Worm (Caenorhabditis elegans): ENCODE measurements around the gene lurp-1.

lurp-1 gene

ce11 chrII:10870698-10871097 lies 10.0 kb upstream of the lurp-1 start:
- TF ChIP-seq ceh-82 (tag; optimal IDR thresholded peaks at IDR 0.05) (no peak), ceh-90 (tag; optimal IDR thresholded peaks at IDR 0.05) (no peak), fos-1 (tag; optimal IDR thresholded peaks at IDR 0.05) (no peak), ets-5 (GFP tag; IDR thresholded peaks at IDR 0.05) (no peak), nhr-76 (tag; optimal IDR thresholded peaks at IDR 0.05) (no peak), nhr-12 (tag; optimal IDR thresholded peaks at IDR 0.05) (no peak), mef-2 (tag; optimal IDR thresholded peaks at IDR 0.05) (no peak), C16A3.4 (tag; optimal IDR thresholded peaks at IDR 0.05) (no peak), fkh-4 (tag; optimal IDR thresholded peaks at IDR 0.05; ENCODE audit: borderline replicate concordance) (no peak), lin-15B (tag; optimal IDR thresholded peaks at IDR 0.05) (no peak), mep-1 (tag; optimal IDR thresholded peaks at IDR 0.05) (no peak), lin-14 (GFP tag; optimal IDR thresholded peaks at IDR 0.05) (no peak), ztf-11 (tag; optimal IDR thresholded peaks at IDR 0.05) (no peak), egl-13 (tag; optimal IDR thresholded peaks at IDR 0.05) (no peak)

- TF ChIP-seq pag-3 (tag; optimal IDR thresholded peaks at IDR 0.05; ENCODE audit: borderline replicate concordance, insufficient read depth) (no peak), zip-4 (GFP tag; optimal IDR thresholded peaks at IDR 0.05) (peak; percentile 53), ceh-8 (GFP tag; optimal IDR thresholded peaks at IDR 0.05) (peak; percentile 6), fkh-4 (tag; optimal IDR thresholded peaks at IDR 0.05; ENCODE audit: borderline replicate concordance) (peak; percentile 83), isw-1 (GFP tag; IDR thresholded peaks at IDR 0.05) (peak; percentile 87), sox-4 (tag; optimal IDR thresholded peaks at IDR 0.05) (peak; percentile 54), nhr-77 (tag; optimal IDR thresholded peaks at IDR 0.05) (peak; percentile 60), nhr-237 (tag; optimal IDR thresholded peaks at IDR 0.05) (peak; percentile 40), nhr-76 (tag; optimal IDR thresholded peaks at IDR 0.05) (no peak), unc-98 (GFP tag; IDR thresholded peaks at IDR 0.05) (peak; percentile 71), tbx-2 (tag; optimal IDR thresholded peaks at IDR 0.05) (peak; percentile 91), nhr-11 (tag; optimal IDR thresholded peaks at IDR 0.05) (peak; percentile 9), lin-15B (tag; optimal IDR thresholded peaks at IDR 0.05) (peak; percentile 81), elt-2 (tag; optimal IDR thresholded peaks at IDR 0.05) (peak; percentile 45), dpl-1 (GFP tag; optimal IDR thresholded peaks at IDR 0.05) (peak; percentile 75 to 85 (median 80)), vab-15 (tag; optimal IDR thresholded peaks at IDR 0.05) (peak; percentile 69), swsn-7 (tag; optimal IDR thresholded peaks at IDR 0.05) (peak; percentile 85), ceh-88 (GFP tag; IDR thresholded peaks at IDR 0.05) (no peak), fkh-8 (tag; optimal IDR thresholded peaks at IDR 0.05) (peak; percentile 85), sptf-1 (tag; optimal IDR thresholded peaks at IDR 0.05) (no peak), efl-1 (optimal IDR thresholded peaks at IDR 0.05) (peak; percentile 85 to 87), efl-1 (GFP tag; optimal IDR thresholded peaks at IDR 0.05 in 1 of 2) (peak; percentile 80 to 97), sup-37 (GFP tag; optimal IDR thresholded peaks at IDR 0.05) (no peak), alr-1 (tag; optimal IDR thresholded peaks at IDR 0.05; ENCODE audit: borderline replicate concordance) (no peak), mef-2 (tag; optimal IDR thresholded peaks at IDR 0.05) (no peak), nhr-90 (tag; optimal IDR thresholded peaks at IDR 0.05; ENCODE audit: poor library complexity) (peak; percentile 86), nhr-71 (tag; optimal IDR thresholded peaks at IDR 0.05) (peak; percentile 92), lin-35 (GFP tag; optimal IDR thresholded peaks at IDR 0.05) (peak; percentile 80 to 85), mab-9 (GFP tag; IDR thresholded peaks at IDR 0.05) (peak; percentile 54; the same call in 1 of the 2 replicates), ceh-82 (tag; optimal IDR thresholded peaks at IDR 0.05) (peak; percentile 70 to 80 (median 80)), ceh-63 (GFP tag; optimal IDR thresholded peaks at IDR 0.05) (no peak), egl-13 (tag; optimal IDR thresholded peaks at IDR 0.05) (peak; percentile 78), jun-1 (tag; optimal IDR thresholded peaks at IDR 0.05) (peak; percentile 0), dsc-1 (tag; optimal IDR thresholded peaks at IDR 0.05) (peak; percentile 87), xbp-1 (tag; optimal IDR thresholded peaks at IDR 0.05) (peak; percentile 90), C16A3.4 (tag; optimal IDR thresholded peaks at IDR 0.05) (peak; percentile 80), tlp-1 (tag; optimal IDR thresholded peaks at IDR 0.05) (no peak), pqm-1 (tag; optimal IDR thresholded peaks at IDR 0.05) (no peak), nhr-19 (GFP tag; conservative IDR thresholded peaks at IDR 0.05) (peak; percentile 78), elt-3 (tag; optimal IDR thresholded peaks at IDR 0.05) (peak in 2 of 6 experiments; percentile 39 to 80), nhr-47 (tag; optimal IDR thresholded peaks at IDR 0.05) (peak; percentile 89), aly-2 (tag; optimal IDR thresholded peaks at IDR 0.05) (peak; percentile 28), irx-1 (tag; optimal IDR thresholded peaks at IDR 0.05) (peak; percentile 86)
Measured at ce11 chrII:10872541-10872940, 8.2 kb upstream of the lurp-1 start, which contains the start of the genes cyn-4 and copz-1. TSS of gene cyn-4 (minus strand) at chrII:10872611. TSS of gene copz-1 (plus strand) at chrII:10872879.
